In the genomic region with DNA sequence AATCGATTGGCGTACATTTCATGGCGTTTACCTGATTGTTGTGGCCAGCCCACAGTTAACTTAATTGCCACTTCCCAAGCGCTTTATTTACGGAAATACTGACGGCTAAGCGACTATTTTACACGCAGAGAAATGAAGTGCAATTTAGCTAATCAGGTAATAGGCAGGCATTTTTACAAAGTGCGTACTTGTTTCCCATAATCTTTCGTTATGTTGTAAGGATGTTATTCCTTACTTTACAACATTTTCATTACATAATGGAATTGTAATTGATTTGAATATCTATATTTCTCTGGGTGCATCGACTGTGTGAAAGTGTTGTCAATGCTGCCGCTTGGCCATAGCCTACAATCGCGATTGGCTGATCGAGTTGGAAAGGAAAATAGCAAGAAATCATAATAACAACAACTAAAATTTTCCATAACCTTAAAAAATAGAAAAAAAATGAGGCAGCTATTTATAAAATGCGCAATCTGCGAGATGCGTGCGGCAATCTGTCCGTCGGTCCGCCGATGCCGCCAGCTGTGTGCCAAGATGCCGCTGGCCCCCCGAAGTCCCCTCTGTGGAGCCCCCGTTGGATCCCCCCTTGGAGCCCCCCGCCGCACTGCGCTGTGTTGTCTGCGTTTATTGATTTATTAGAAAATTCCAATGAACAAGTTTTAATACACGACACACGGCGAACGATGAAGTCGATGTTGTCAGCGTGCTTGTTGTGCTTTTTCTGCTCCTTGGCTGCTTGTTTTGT, we compare ENCODE assay signal across 5 fruit fly cellular contexts.
TF ChIP-seq lines count a peak whose summit lies in the region.

No protein-coding gene starts in this region.

- no peak for TF ChIP-seq CTCF in whole organism, embryonic (GFP tag; optimal IDR thresholded peaks at IDR 0.05; lab: Kevin White, UChicago)

TF ChIP-seq in whole organism, adult, 20 proteins besides CTCF, POLR2A, EP300 and RAD21:
- TF ChIP-seq CG7101 (tag; optimal IDR thresholded peaks at IDR 0.05; lab: Kevin White, UChicago) (no peak), CG7045 (GFP tag; optimal IDR thresholded peaks at IDR 0.05; lab: Kevin White, UChicago) (peak; percentile 72), Mnt (GFP tag; optimal IDR thresholded peaks at IDR 0.05; lab: Kevin White, UChicago) (no peak), Hr96 (GFP tag; optimal IDR thresholded peaks at IDR 0.05; lab: Kevin White, UChicago) (peak; percentile 8), Clk (GFP tag; optimal IDR thresholded peaks at IDR 0.05; lab: Kevin White, UChicago) (no peak), CG33017 (tag; optimal IDR thresholded peaks at IDR 0.05; lab: Kevin White, UChicago) (peak; percentile 41), CG5204 (GFP tag; optimal IDR thresholded peaks at IDR 0.05; lab: Kevin White, UChicago) (peak; percentile 62)

TF ChIP-seq in whole organism, embryonic, 481 proteins besides CTCF, POLR2A, EP300 and RAD21 (continues in another document):
- TF ChIP-seq CG30403 (GFP tag; optimal IDR thresholded peaks at IDR 0.05; lab: Kevin White, UChicago) (peak; percentile 66), Adf1 (GFP tag; IDR thresholded peaks at IDR 0.05; lab: Robert Waterston, UW) (no peak), Camta (GFP tag; optimal IDR thresholded peaks at IDR 0.05; lab: Kevin White, UChicago) (peak; percentile 19), CG8281 (tag; optimal IDR thresholded peaks at IDR 0.05; lab: Kevin White, UChicago) (no peak), vvl (GFP tag; IDR thresholded peaks at IDR 0.05; lab: Robert Waterston, UW) (peak; percentile 77), CG10274 (GFP tag; optimal IDR thresholded peaks at IDR 0.05; lab: Kevin White, UChicago) (no peak), CG1529 (GFP tag; optimal IDR thresholded peaks at IDR 0.05; lab: Kevin White, UChicago) (peak; percentile 38), Bgb (GFP tag; IDR thresholded peaks at IDR 0.05; lab: Robert Waterston, UW; ENCODE audit: partially characterized antibody) (no peak), ranshi (GFP tag; IDR thresholded peaks at IDR 0.05; lab: Robert Waterston, UW) (peak; percentile 57), Atf-2 (GFP tag; optimal IDR thresholded peaks at IDR 0.05; lab: Kevin White, UChicago) (peak; percentile 14), mirr (GFP tag; optimal IDR thresholded peaks at IDR 0.05; lab: Kevin White, UChicago) (no peak), CG15269 (tag; optimal IDR thresholded peaks at IDR 0.05; lab: Kevin White, UChicago) (peak; percentile 55), CG10979 (tag; optimal IDR thresholded peaks at IDR 0.05; lab: Kevin White, UChicago) (peak; percentile 42), CG9437 (GFP tag; optimal IDR thresholded peaks at IDR 0.05; lab: Kevin White, UChicago) (peak; percentile 5), CG11695 (GFP tag; IDR thresholded peaks at IDR 0.05; lab: Robert Waterston, UW) (peak; percentile 59; the same call in 1 of the 3 replicates), CG15479 (GFP tag; optimal IDR thresholded peaks at IDR 0.05; lab: Kevin White, UChicago) (no peak), inv (GFP tag; IDR thresholded peaks at IDR 0.05; lab: Robert Waterston, UW; ENCODE audit: partially characterized antibody) (no peak), CG10431 (GFP tag; optimal IDR thresholded peaks at IDR 0.05; lab: Kevin White, UChicago) (no peak)

TF ChIP-seq in whole organism, prepupa, 60 proteins besides CTCF, POLR2A, EP300 and RAD21 (continues in another document):
- TF ChIP-seq CG10631 (GFP tag; optimal IDR thresholded peaks at IDR 0.05; lab: Kevin White, UChicago) (peak; percentile 84), CG10669 (GFP tag; optimal IDR thresholded peaks at IDR 0.05; lab: Kevin White, UChicago) (peak; percentile 79), Hr38 (GFP tag; optimal IDR thresholded peaks at IDR 0.05; lab: Kevin White, UChicago) (peak; percentile 49), Blimp-1 (GFP tag; optimal IDR thresholded peaks at IDR 0.05; lab: Kevin White, UChicago) (no peak), Met (GFP tag; optimal IDR thresholded peaks at IDR 0.05; lab: Kevin White, UChicago) (peak; percentile 7), CG3032 (tag; optimal IDR thresholded peaks at IDR 0.05; lab: Kevin White, UChicago) (peak; percentile 79), CG7368 (GFP tag; optimal IDR thresholded peaks at IDR 0.05; lab: Kevin White, UChicago) (peak; percentile 72), Eip78C (GFP tag; lab: Kevin White, UChicago) (peak; percentile 96), CG8632 (GFP tag; optimal IDR thresholded peaks at IDR 0.05; lab: Kevin White, UChicago) (peak; percentile 66), fkh (GFP tag; optimal IDR thresholded peaks at IDR 0.05; lab: Kevin White, UChicago) (no peak), CG6792 (GFP tag; optimal IDR thresholded peaks at IDR 0.05; lab: Kevin White, UChicago) (peak; percentile 64), CG3919 (GFP tag; optimal IDR thresholded peaks at IDR 0.05; lab: Kevin White, UChicago) (peak; percentile 88), CG32006 (GFP tag; optimal IDR thresholded peaks at IDR 0.05; lab: Kevin White, UChicago) (peak; percentile 97), topi (GFP tag; optimal IDR thresholded peaks at IDR 0.05; lab: Kevin White, UChicago) (peak; percentile 47), Hr4 (GFP tag; optimal IDR thresholded peaks at IDR 0.05; lab: Kevin White, UChicago) (peak; percentile 96), eg (GFP tag; IDR thresholded peaks at IDR 0.05; lab: Robert Waterston, UW) (peak; percentile 95), cyc (GFP tag; optimal IDR thresholded peaks at IDR 0.05; lab: Kevin White, UChicago) (peak; percentile 46), pdm3 (GFP tag; optimal IDR thresholded peaks at IDR 0.05; lab: Kevin White, UChicago) (peak; percentile 87), CG6276 (GFP tag; optimal IDR thresholded peaks at IDR 0.05; lab: Kevin White, UChicago) (peak; percentile 92), Ets96B (tag; optimal IDR thresholded peaks at IDR 0.05; lab: Kevin White, UChicago) (peak; percentile 80)

TF ChIP-seq in whole organism, pupa, 21 proteins besides CTCF, POLR2A, EP300 and RAD21:
- peak; percentile 87 for TF ChIP-seq Pif1A (GFP tag; optimal IDR thresholded peaks at IDR 0.05; lab: Kevin White, UChicago)
- peak; percentile 86 for TF ChIP-seq CG12605 (GFP tag; IDR thresholded peaks at IDR 0.05; lab: Robert Waterston, UW)
- peak; percentile 94 for TF ChIP-seq Ets98B (GFP tag; IDR thresholded peaks at IDR 0.05; lab: Robert Waterston, UW)
- TF ChIP-seq CG10348 (GFP tag; IDR thresholded peaks at IDR 0.05; lab: Robert Waterston, UW), result peak; percentile 68
- no peak for TF ChIP-seq EcR (GFP tag; optimal IDR thresholded peaks at IDR 0.05; lab: Kevin White, UChicago)
- peak; percentile 78 for TF ChIP-seq CG15710 (tag; optimal IDR thresholded peaks at IDR 0.05; lab: Kevin White, UChicago)
- peak; percentile 95 for TF ChIP-seq CG4496 (GFP tag; IDR thresholded peaks at IDR 0.05; lab: Robert Waterston, UW)
- TF ChIP-seq rn (GFP tag; IDR thresholded peaks at IDR 0.05; lab: Robert Waterston, UW), result peak; percentile 75
- TF ChIP-seq fd96Ca (GFP tag; IDR thresholded peaks at IDR 0.05; lab: Robert Waterston, UW), result peak; percentile 93
- TF ChIP-seq CG14655 (GFP tag; optimal IDR thresholded peaks at IDR 0.05; lab: Kevin White, UChicago), result peak; percentile 94
- peak; percentile 88 for TF ChIP-seq CG17806 (tag; optimal IDR thresholded peaks at IDR 0.05; lab: Kevin White, UChicago)
- peak; percentile 82 for TF ChIP-seq CG34367 (tag; optimal IDR thresholded peaks at IDR 0.05; lab: Kevin White, UChicago)
- TF ChIP-seq D1 (tag; optimal IDR thresholded peaks at IDR 0.05; lab: Kevin White, UChicago), result peak; percentile 50
- peak; percentile 61 for TF ChIP-seq gl (tag; optimal IDR thresholded peaks at IDR 0.05; lab: Kevin White, UChicago)
- TF ChIP-seq CG9948 (tag; optimal IDR thresholded peaks at IDR 0.05; lab: Kevin White, UChicago), result peak; percentile 84
- TF ChIP-seq CG32121 (GFP tag; IDR thresholded peaks at IDR 0.05; lab: Robert Waterston, UW), result peak; percentile 91
- peak; percentile 79 for TF ChIP-seq CG8159 (tag; optimal IDR thresholded peaks at IDR 0.05; lab: Kevin White, UChicago)
- TF ChIP-seq CG13204 (GFP tag; optimal IDR thresholded peaks at IDR 0.05; lab: Kevin White, UChicago), result peak; percentile 17
- peak; percentile 93 for TF ChIP-seq CG8301 (tag; optimal IDR thresholded peaks at IDR 0.05; lab: Kevin White, UChicago)
- TF ChIP-seq Pif1B (GFP tag; optimal IDR thresholded peaks at IDR 0.05; lab: Kevin White, UChicago), result peak; percentile 73
- no peak for TF ChIP-seq Snoo (tag; optimal IDR thresholded peaks at IDR 0.05; lab: Kevin White, UChicago)

TF ChIP-seq in whole organism, wandering third instar larva, 38 proteins besides CTCF, POLR2A, EP300 and RAD21 (continues in another document):
- TF ChIP-seq fru (GFP tag; optimal IDR thresholded peaks at IDR 0.05; lab: Kevin White, UChicago) (peak; percentile 7), OdsH (GFP tag; optimal IDR thresholded peaks at IDR 0.05; lab: Kevin White, UChicago) (no peak), Dfd (GFP tag; optimal IDR thresholded peaks at IDR 0.05; lab: Kevin White, UChicago) (peak; percentile 98), CG9705 (GFP tag; optimal IDR thresholded peaks at IDR 0.05; lab: Kevin White, UChicago) (no peak), Sp1 (GFP tag; optimal IDR thresholded peaks at IDR 0.05; lab: Kevin White, UChicago) (no peak), sv (GFP tag; optimal IDR thresholded peaks at IDR 0.05; lab: Kevin White, UChicago) (peak; percentile 10), Vsx2 (GFP tag; optimal IDR thresholded peaks at IDR 0.05; lab: Kevin White, UChicago; ENCODE audit: partially characterized antibody) (no peak), Mio (GFP tag; optimal IDR thresholded peaks at IDR 0.05; lab: Kevin White, UChicago) (no peak), dmrt93B (GFP tag; optimal IDR thresholded peaks at IDR 0.05; lab: Kevin White, UChicago) (no peak), dl (GFP tag; optimal IDR thresholded peaks at IDR 0.05; lab: Kevin White, UChicago; ENCODE audit: insufficient read depth in 1 of 2, partially characterized antibody in 2 of 2) (no peak), sage (GFP tag; optimal IDR thresholded peaks at IDR 0.05; lab: Kevin White, UChicago) (no peak), dsf (GFP tag; optimal IDR thresholded peaks at IDR 0.05; lab: Kevin White, UChicago; ENCODE audit: borderline replicate concordance) (no peak), pan (optimal IDR thresholded peaks at IDR 0.05; lab: Kevin White, UChicago) (no peak), lola (GFP tag; optimal IDR thresholded peaks at IDR 0.05; lab: Kevin White, UChicago) (no peak), Jra (GFP tag; optimal IDR thresholded peaks at IDR 0.05; lab: Kevin White, UChicago) (no peak), Hnf4 (GFP tag; optimal IDR thresholded peaks at IDR 0.05; lab: Kevin White, UChicago) (no peak), HLH106 (tag; optimal IDR thresholded peaks at IDR 0.05; lab: Kevin White, UChicago) (no peak), N (GFP tag; optimal IDR thresholded peaks at IDR 0.05; lab: Kevin White, UChicago) (no peak), GATAd (GFP tag; optimal IDR thresholded peaks at IDR 0.05; lab: Kevin White, UChicago) (no peak), ey (GFP tag; optimal IDR thresholded peaks at IDR 0.05; lab: Kevin White, UChicago) (no peak), Dif (GFP tag; optimal IDR thresholded peaks at IDR 0.05; lab: Kevin White, UChicago; ENCODE audit: partially characterized antibody) (no peak), h (GFP tag; optimal IDR thresholded peaks at IDR 0.05; lab: Kevin White, UChicago) (peak; percentile 25), Abd-B (GFP tag; optimal IDR thresholded peaks at IDR 0.05; lab: Kevin White, UChicago) (no peak), woc (GFP tag; optimal IDR thresholded peaks at IDR 0.05; lab: Kevin White, UChicago) (no peak)
